Worm (Caenorhabditis elegans): ENCODE measurements around the gene ncr-1.

DNA sequence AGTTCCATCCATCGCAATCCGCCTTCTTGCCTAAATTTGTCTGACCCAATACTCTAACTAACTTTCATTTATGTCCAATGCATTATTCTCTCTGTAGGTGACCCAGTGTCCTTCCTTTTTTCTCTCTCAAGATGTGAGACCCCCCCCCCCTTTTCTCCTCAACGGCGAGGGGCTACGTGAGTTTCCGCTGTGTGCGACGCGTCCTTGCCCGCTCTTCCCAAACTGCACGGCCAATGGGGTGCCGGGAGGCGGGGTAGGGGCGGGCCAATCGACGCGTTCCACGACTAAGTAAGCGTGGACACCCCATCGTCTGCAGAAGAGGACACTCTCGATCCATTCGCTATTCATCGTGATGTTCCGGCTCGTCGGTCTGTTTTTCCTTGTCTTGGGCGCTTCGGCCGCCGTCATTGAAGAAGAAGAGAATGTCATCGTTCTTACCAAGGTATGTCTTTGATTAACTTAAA, 35.3 kb upstream of the ncr-1 start, which contains the start of gene pdi-2:
- TF ChIP-seq unc-130 (tag; optimal IDR thresholded peaks at IDR 0.05): no peak
- TF ChIP-seq sptf-1 (tag; optimal IDR thresholded peaks at IDR 0.05): no peak
- TF ChIP-seq lir-3 (tag; optimal IDR thresholded peaks at IDR 0.05; ENCODE audit: poor library complexity): no peak
- peak; percentile 53 for TF ChIP-seq fkh-10 (GFP tag; optimal IDR thresholded peaks at IDR 0.05)
- peak; percentile 61 for TF ChIP-seq elt-2 (tag; optimal IDR thresholded peaks at IDR 0.05)
- TF ChIP-seq nhr-11 (tag; optimal IDR thresholded peaks at IDR 0.05): no peak
- TF ChIP-seq snpc-4 (tag; optimal IDR thresholded peaks at IDR 0.05): no peak
- TF ChIP-seq egl-27 (tag; optimal IDR thresholded peaks at IDR 0.05): no peak
- no peak for TF ChIP-seq nhr-237 (tag; optimal IDR thresholded peaks at IDR 0.05)
- TF ChIP-seq nhr-76 (tag; optimal IDR thresholded peaks at IDR 0.05): no peak
- peak; percentile 81 for TF ChIP-seq nhr-71 (tag; optimal IDR thresholded peaks at IDR 0.05)
